Fruit fly (Drosophila melanogaster) whole organism, embryonic: Measurements from ENCODE around the gene mRpL27.

Source experiments
- Asciz ChIP-seq: fragments of 200-800 bp; sonication (Bioruptor generic); optimal IDR thresholded peaks from 2 replicates; lab custom pipeline; 2017; ENCODE audit warnings: missing biosample characterization, mild to moderate bottlenecking, missing genetic modification characterization, missing genetic modification reagents
- BEAF-32 ChIP-seq: fragments of 200-800 bp; sonication (Bioruptor generic); optimal IDR thresholded peaks from 3 replicates; lab custom pipeline; 2017; ENCODE audit warnings: missing biosample characterization, missing genetic modification characterization, mild to moderate bottlenecking, moderate library complexity, missing genetic modification reagents
- BtbVII ChIP-seq: fragments of 200-800 bp; sonication (Bioruptor generic); optimal IDR thresholded peaks from 3 replicates; lab custom pipeline; 2017; ENCODE audit warnings: missing biosample characterization, mild to moderate bottlenecking, missing genetic modification characterization
- Bteb2 ChIP-seq: fragments of 200-800 bp; sonication (Bioruptor generic); optimal IDR thresholded peaks from 2 replicates; lab custom pipeline; 2016; ENCODE audit warnings: missing biosample characterization, missing genetic modification characterization
- CG10147 ChIP-seq: fragments of 200-800 bp; sonication (Bioruptor generic); optimal IDR thresholded peaks from 2 replicates; lab custom pipeline; 2019; ENCODE audit warnings: missing biosample characterization, mild to moderate bottlenecking, missing genetic modification characterization, moderate library complexity
- CG11456 ChIP-seq: fragments of 200-800 bp; sonication (Bioruptor generic); IDR thresholded peaks from 3 replicates; pipeline ENCODE4 v1.3.6; 2022; ENCODE audit warnings: missing biosample characterization, missing genetic modification characterization
- CG12942 ChIP-seq: fragments of 200-800 bp; sonication (Bioruptor generic); optimal IDR thresholded peaks from 3 replicates; lab custom pipeline; 2016; ENCODE audit warnings: missing biosample characterization, missing genetic modification characterization
- CG13287 ChIP-seq: fragments of 200-800 bp; sonication (Bioruptor generic); IDR thresholded peaks from 2 replicates; pipeline ENCODE4 v1.3.6; 2022; ENCODE audit warnings: missing biosample characterization, missing genetic modification characterization; ENCODE audit not compliant: partially characterized antibody
- CG15073 ChIP-seq: fragments of 200-800 bp; sonication (Bioruptor generic); optimal IDR thresholded peaks from 2 replicates; lab custom pipeline; 2016; ENCODE audit warnings: missing biosample characterization, missing genetic modification characterization
- CG17612 ChIP-seq: fragments of 200-800 bp; sonication (Bioruptor generic); IDR thresholded peaks from 2 replicates; pipeline ENCODE4 v1.3.6; 2022; ENCODE audit warnings: missing biosample characterization, missing genetic modification characterization
- CG2116 ChIP-seq: fragments of 200-800 bp; sonication (Bioruptor generic); optimal IDR thresholded peaks from 3 replicates; lab custom pipeline; 2018; ENCODE audit warnings: missing biosample characterization, mild to moderate bottlenecking, missing genetic modification characterization
- CG2129 ChIP-seq: fragments of 200-800 bp; sonication (Bioruptor generic); IDR thresholded peaks from 2 replicates; pipeline ENCODE4 v1.3.6; 2022; ENCODE audit warnings: missing biosample characterization, missing genetic modification characterization; ENCODE audit not compliant: partially characterized antibody
- CG2875 ChIP-seq: fragments of 200-800 bp; sonication (Bioruptor generic); optimal IDR thresholded peaks from 2 replicates; lab custom pipeline; 2017; ENCODE audit warnings: missing biosample characterization, mild to moderate bottlenecking, missing genetic modification characterization, missing genetic modification reagents
- CG33557 ChIP-seq: fragments of 200-800 bp; sonication (Bioruptor generic); optimal IDR thresholded peaks from 2 replicates; lab custom pipeline; 2019; ENCODE audit warnings: missing biosample characterization, mild to moderate bottlenecking, missing genetic modification characterization, moderate library complexity
- CG3838 ChIP-seq: fragments of 200-800 bp; sonication (Bioruptor generic); optimal IDR thresholded peaks from 3 replicates; lab custom pipeline; 2016; ENCODE audit warnings: missing biosample characterization, missing genetic modification characterization
- CG3847 ChIP-seq: fragments of 200-800 bp; sonication (Bioruptor generic); IDR thresholded peaks from 2 replicates; pipeline ENCODE4 v1.3.6; 2022; ENCODE audit warnings: missing biosample characterization, missing genetic modification characterization
- CG3995 ChIP-seq: fragments of 200-800 bp; sonication (Bioruptor generic); optimal IDR thresholded peaks from 3 replicates; lab custom pipeline; 2016; ENCODE audit warnings: missing biosample characterization, missing genetic modification characterization
- CG5245 ChIP-seq: fragments of 200-800 bp; sonication (Bioruptor generic); optimal IDR thresholded peaks from 3 replicates; lab custom pipeline; 2016; ENCODE audit warnings: missing biosample characterization, missing genetic modification characterization
- CG6175 ChIP-seq: fragments of 200-800 bp; sonication (Bioruptor generic); IDR thresholded peaks from 3 replicates; pipeline ENCODE4 v1.3.6; 2022; ENCODE audit warnings: missing biosample characterization, missing genetic modification characterization
- CHES-1-like ChIP-seq: fragments of 200-800 bp; sonication (Bioruptor generic); optimal IDR thresholded peaks from 2 replicates; lab custom pipeline; 2016; ENCODE audit warnings: missing biosample characterization, missing genetic modification characterization
- D19B ChIP-seq: fragments of 200-800 bp; sonication (Bioruptor generic); optimal IDR thresholded peaks from 2 replicates; lab custom pipeline; 2017; ENCODE audit warnings: missing biosample characterization, mild to moderate bottlenecking, missing genetic modification characterization
- Dfd ChIP-seq, 2 experiments: fragments of >200 bp; optimal IDR thresholded peaks; 2 replicates each; lab custom pipeline; 2017; ENCODE audit warnings: missing biosample characterization in 2 of 2, missing genetic modification characterization in 2 of 2
- Doc2 ChIP-seq: fragments of 200-800 bp; sonication (Bioruptor generic); IDR thresholded peaks from 2 replicates; pipeline ENCODE4 v1.3.6; 2022; ENCODE audit warnings: missing biosample characterization, missing genetic modification characterization
- E2f2 ChIP-seq: fragments of 200-800 bp; sonication (Bioruptor generic); IDR thresholded peaks from 2 replicates; pipeline ENCODE4 v1.3.6; 2022; ENCODE audit warnings: missing biosample characterization, missing genetic modification characterization
- Hey ChIP-seq: fragments of 200-800 bp; sonication (Bioruptor generic); optimal IDR thresholded peaks from 3 replicates; lab custom pipeline; 2018; ENCODE audit warnings: missing biosample characterization, mild to moderate bottlenecking, missing genetic modification characterization
- Kr ChIP-seq: fragments of 200-800 bp; sonication (Bioruptor generic); optimal IDR thresholded peaks from 2 replicates; lab custom pipeline; 2017; ENCODE audit warnings: missing biosample characterization, mild to moderate bottlenecking, missing genetic modification characterization
- MBD-R2 ChIP-seq: fragments of 200-800 bp; sonication (Bioruptor generic); IDR thresholded peaks from 2 replicates; pipeline ENCODE4 v1.3.6; 2022; ENCODE audit warnings: missing biosample characterization, missing genetic modification characterization
- Myb ChIP-seq: fragments of 200-800 bp; sonication (Bioruptor generic); optimal IDR thresholded peaks from 2 replicates; lab custom pipeline; 2016; ENCODE audit warnings: missing biosample characterization, missing genetic modification characterization
- NC2α ChIP-seq: fragments of 200-800 bp; sonication (Bioruptor generic); optimal IDR thresholded peaks from 2 replicates; lab custom pipeline; 2016; ENCODE audit warnings: missing biosample characterization, missing genetic modification characterization
- NFAT ChIP-seq: fragments of 200-800 bp; sonication (Bioruptor generic); IDR thresholded peaks from 2 replicates; pipeline ENCODE4 v1.3.6; 2022; ENCODE audit warnings: missing biosample characterization, missing genetic modification characterization
- Six4 ChIP-seq: fragments of 200-800 bp; sonication (Bioruptor generic); optimal IDR thresholded peaks from 2 replicates; lab custom pipeline; 2016; ENCODE audit warnings: missing biosample characterization, missing genetic modification characterization
- YL-1 ChIP-seq: fragments of 200-800 bp; sonication (Bioruptor generic); optimal IDR thresholded peaks from 3 replicates; lab custom pipeline; 2017; ENCODE audit warnings: missing biosample characterization, mild to moderate bottlenecking, missing genetic modification characterization
- al ChIP-seq: fragments of 200-800 bp; sonication (Bioruptor generic); IDR thresholded peaks from 2 replicates; pipeline ENCODE4 v1.3.6; 2022; ENCODE audit warnings: missing biosample characterization, missing genetic modification characterization
- crc ChIP-seq: fragments of 200-800 bp; sonication (Bioruptor generic); optimal IDR thresholded peaks from 2 replicates; lab custom pipeline; 2016; ENCODE audit warnings: missing biosample characterization, missing genetic modification characterization
- croc ChIP-seq: fragments of 200-800 bp; sonication (Bioruptor generic); conservative IDR thresholded peaks from 3 replicates; pipeline ENCODE4 v1.3.6; 2022; ENCODE audit warnings: missing biosample characterization, missing genetic modification characterization
- dan ChIP-seq: fragments of 200-800 bp; sonication (Bioruptor generic); IDR thresholded peaks from 2 replicates; pipeline ENCODE4 v1.3.6; 2022; ENCODE audit warnings: missing biosample characterization, missing genetic modification characterization
- dmrt11E ChIP-seq: fragments of 200-800 bp; sonication (Bioruptor generic); optimal IDR thresholded peaks from 3 replicates; lab custom pipeline; 2018; ENCODE audit warnings: missing biosample characterization, mild to moderate bottlenecking, missing genetic modification characterization, moderate library complexity
- dpn ChIP-seq, 2 experiments: fragments of 200-800 bp; sonication (Bioruptor generic); optimal IDR thresholded peaks; 3 replicates each; lab custom pipeline; 2016; ENCODE audit warnings: missing biosample characterization in 2 of 2, missing genetic modification characterization in 2 of 2
- exex ChIP-seq: fragments of 200-800 bp; sonication (Bioruptor generic); optimal IDR thresholded peaks from 4 replicates; lab custom pipeline; 2018; ENCODE audit warnings: missing biosample characterization, mild to moderate bottlenecking, missing genetic modification characterization, moderate library complexity
- gfzf ChIP-seq: fragments of 200-800 bp; sonication (Bioruptor generic); optimal IDR thresholded peaks from 2 replicates; lab custom pipeline; 2016; ENCODE audit warnings: missing biosample characterization, mild to moderate bottlenecking, missing genetic modification characterization, moderate library complexity
- hbn ChIP-seq: fragments of 200-800 bp; sonication (Bioruptor generic); IDR thresholded peaks from 2 replicates; pipeline ENCODE4 v1.3.6; 2022; ENCODE audit warnings: missing biosample characterization, missing genetic modification characterization; ENCODE audit not compliant: partially characterized antibody
- hth ChIP-seq: fragments of >200 bp; optimal IDR thresholded peaks from 2 replicates; lab custom pipeline; 2017; ENCODE audit warnings: inconsistent platforms
- lov ChIP-seq, 2 experiments: fragments of 200-800 bp in 1 of 2; fragments of >200 bp in 1 of 2; sonication (Bioruptor generic) in 1 of 2; IDR thresholded peaks in 1 of 2; optimal IDR thresholded peaks in 1 of 2; 2 replicates in 1 of 2; 3 replicates in 1 of 2; pipeline versions ENCODE4 v1.3.6 to Lab custom; 2017 to 2022; ENCODE audit warnings: missing biosample characterization in 1 of 2, missing genetic modification characterization in 1 of 2
- onecut ChIP-seq: fragments of 200-800 bp; sonication (Bioruptor generic); IDR thresholded peaks from 2 replicates; pipeline ENCODE4 v1.3.6; 2022; ENCODE audit warnings: missing biosample characterization, missing genetic modification characterization
- pzg ChIP-seq: fragments of 200-800 bp; sonication (Bioruptor generic); optimal IDR thresholded peaks from 3 replicates; lab custom pipeline; 2018; ENCODE audit warnings: missing biosample characterization, mild to moderate bottlenecking, missing genetic modification characterization, moderate library complexity
- sc ChIP-seq, 3 experiments: fragments of >200 bp in 2 of 3; fragments of 200-800 bp in 1 of 3; sonication (Bioruptor generic) in 1 of 3; optimal IDR thresholded peaks; 2 replicates in 2 of 3; 3 replicates in 1 of 3; lab custom pipeline; 2017; ENCODE audit warnings: mild to moderate bottlenecking in 1 of 3, missing biosample characterization in 1 of 3, missing genetic modification characterization in 1 of 3, missing genetic modification reagents in 1 of 3
- tin ChIP-seq: fragments of 200-800 bp; sonication (Bioruptor generic); optimal IDR thresholded peaks from 3 replicates; lab custom pipeline; 2016; ENCODE audit warnings: missing biosample characterization, missing genetic modification characterization
- trem ChIP-seq: fragments of 200-800 bp; optimal IDR thresholded peaks from 3 replicates; lab custom pipeline; 2019; ENCODE audit warnings: missing biosample characterization, mild to moderate bottlenecking, missing genetic modification characterization, moderate library complexity
- zfh2 ChIP-seq: fragments of 200-800 bp; sonication (Bioruptor generic); optimal IDR thresholded peaks from 2 replicates; lab custom pipeline; 2016; ENCODE audit warnings: missing biosample characterization, missing genetic modification characterization

Gene mRpL27

dm6 chr2L:4454009-4454689, 5.3 kb downstream of the mRpL27 start, which contains the start of the genes Secp43 and ND-B8:
Secp43 (minus strand) TSS chr2L:4454453.
ND-B8 (plus strand) TSS chr2L:4454626.
- TF ChIP-seq dan (GFP tag; lab: Robert Waterston, UW) (no peak), exex (tag; lab: Kevin White, UChicago) (peak; percentile 16), D19B (GFP tag; lab: Kevin White, UChicago) (no peak), CG2116 (GFP tag; lab: Kevin White, UChicago) (peak; percentile 98), CHES-1-like (GFP tag; lab: Kevin White, UChicago) (peak; percentile 46), hth (no peak), Kr (GFP tag; lab: Kevin White, UChicago) (no peak), NFAT (no peak), CG6175 (no peak), CG11456 (GFP tag; lab: Robert Waterston, UW) (no peak), dmrt11E (tag; lab: Kevin White, UChicago) (no peak), MBD-R2 (GFP tag; lab: Robert Waterston, UW) (peak; percentile 93), CG3995 (GFP tag; lab: Kevin White, UChicago) (no peak), YL-1 (GFP tag; lab: Kevin White, UChicago) (peak; percentile 41), Dfd (GFP tag; optimal IDR thresholded peaks at IDR 0.05; lab: Kevin White, UChicago) (no peak), sc (optimal IDR thresholded peaks at IDR 0.05; lab: Kevin White, UChicago) (no peak), sc (GFP tag; optimal IDR thresholded peaks at IDR 0.05; lab: Kevin White, UChicago) (no peak), Doc2 (GFP tag; lab: Robert Waterston, UW) (no peak), al (GFP tag; lab: Robert Waterston, UW) (no peak), pzg (peak; percentile 91), crc (GFP tag; lab: Kevin White, UChicago) (no peak), CG17612 (GFP tag; lab: Robert Waterston, UW) (no peak), lov (optimal IDR thresholded peaks at IDR 0.05; lab: Kevin White, UChicago) (no peak), lov (GFP tag; IDR thresholded peaks at IDR 0.05; lab: Robert Waterston, UW) (no peak), CG2129 (GFP tag; lab: Robert Waterston, UW) (0 out of 2 replicates have a peak, but pooled peaks have one; percentile 29), Asciz (GFP tag; lab: Kevin White, UChicago) (no peak), Myb (GFP tag; lab: Kevin White, UChicago) (peak; percentile 99), Six4 (GFP tag; lab: Kevin White, UChicago) (no peak), Bteb2 (GFP tag; lab: Kevin White, UChicago) (no peak), CG10147 (GFP tag; lab: Kevin White, UChicago) (peak; percentile 0), CG3838 (GFP tag; lab: Kevin White, UChicago) (no peak), CG15073 (GFP tag; lab: Kevin White, UChicago) (no peak), BEAF-32 (GFP tag; lab: Kevin White, UChicago) (peak; percentile 83), dpn (GFP tag; optimal IDR thresholded peaks at IDR 0.05; lab: Kevin White, UChicago) (no peak), Hey (tag; lab: Kevin White, UChicago) (no peak), croc (GFP tag; lab: Robert Waterston, UW) (no peak), tin (GFP tag; lab: Kevin White, UChicago) (no peak), CG12942 (GFP tag; lab: Kevin White, UChicago) (no peak), CG13287 (GFP tag; lab: Robert Waterston, UW) (peak; percentile 82), trem (tag; lab: Kevin White, UChicago) (peak; percentile 75), BtbVII (GFP tag; lab: Kevin White, UChicago) (no peak), zfh2 (no peak), CG5245 (no peak), E2f2 (peak; percentile 68), gfzf (GFP tag; lab: Kevin White, UChicago) (peak; percentile 72), NC2α (no peak), CG2875 (GFP tag; lab: Kevin White, UChicago) (no peak), CG3847 (peak; percentile 33; the same call in 1 of the 2 replicates), CG33557 (GFP tag; lab: Kevin White, UChicago) (no peak), onecut (GFP tag; lab: Robert Waterston, UW) (no peak), hbn (GFP tag; lab: Robert Waterston, UW) (peak; percentile 57)
